Fruit fly (Drosophila melanogaster) whole organism, embryonic: Measurements from ENCODE around the gene MED27.

ENCODE experiments used
- Atf-2 ChIP-seq: fragments of 200-800 bp; sonication (Bioruptor generic); optimal IDR thresholded peaks from 2 replicates; lab custom pipeline; 2016; ENCODE audit warnings: missing biosample characterization, missing genetic modification characterization
- Bdp1 ChIP-seq: fragments of 200-800 bp; sonication (Bioruptor generic); optimal IDR thresholded peaks from 3 replicates; lab custom pipeline; 2016; ENCODE audit warnings: missing biosample characterization, missing genetic modification characterization
- Bgb ChIP-seq: fragments of 200-800 bp; sonication (Bioruptor generic); IDR thresholded peaks from 2 replicates; pipeline ENCODE4 v1.3.6; 2022; ENCODE audit warnings: missing biosample characterization, missing genetic modification characterization; ENCODE audit not compliant: partially characterized antibody
- CG10147 ChIP-seq: fragments of 200-800 bp; sonication (Bioruptor generic); optimal IDR thresholded peaks from 2 replicates; lab custom pipeline; 2019; ENCODE audit warnings: missing biosample characterization, mild to moderate bottlenecking, missing genetic modification characterization, moderate library complexity
- CG10565 ChIP-seq: fragments of 200-800 bp; sonication (Bioruptor generic); optimal IDR thresholded peaks from 3 replicates; lab custom pipeline; 2016; ENCODE audit warnings: missing biosample characterization, mild to moderate bottlenecking, missing genetic modification characterization
- CG11456 ChIP-seq: fragments of 200-800 bp; sonication (Bioruptor generic); IDR thresholded peaks from 3 replicates; pipeline ENCODE4 v1.3.6; 2022; ENCODE audit warnings: missing biosample characterization, missing genetic modification characterization
- CG11504 ChIP-seq: fragments of 200-800 bp; sonication (Bioruptor generic); optimal IDR thresholded peaks from 3 replicates; lab custom pipeline; 2019; ENCODE audit warnings: missing biosample characterization, mild to moderate bottlenecking, missing genetic modification characterization, moderate library complexity
- CG12659 ChIP-seq: fragments of 200-800 bp; sonication (Bioruptor generic); optimal IDR thresholded peaks from 3 replicates; lab custom pipeline; 2017; ENCODE audit warnings: mild to moderate bottlenecking, missing biosample characterization, missing genetic modification reagents, missing genetic modification characterization
- CG13424 ChIP-seq: fragments of 200-800 bp; sonication (Bioruptor generic); optimal IDR thresholded peaks from 2 replicates; lab custom pipeline; 2019; ENCODE audit warnings: missing biosample characterization, mild to moderate bottlenecking, missing genetic modification characterization, moderate library complexity
- CG14014 ChIP-seq: fragments of 200-800 bp; sonication (Bioruptor generic); IDR thresholded peaks from 2 replicates; pipeline ENCODE4 v1.3.6; 2022; ENCODE audit warnings: missing biosample characterization, missing genetic modification characterization
- CG1529 ChIP-seq: fragments of 200-800 bp; sonication (Bioruptor generic); optimal IDR thresholded peaks from 3 replicates; lab custom pipeline; 2018; ENCODE audit warnings: missing biosample characterization, missing genetic modification characterization
- CG16815 ChIP-seq: fragments of 200-800 bp; sonication (Bioruptor generic); optimal IDR thresholded peaks from 3 replicates; lab custom pipeline; 2017; ENCODE audit warnings: missing biosample characterization, mild to moderate bottlenecking, missing genetic modification characterization
- CG17328 ChIP-seq: fragments of 200-800 bp; sonication (Bioruptor generic); IDR thresholded peaks from 2 replicates; pipeline ENCODE4 v1.3.6; 2022; ENCODE audit warnings: missing biosample characterization, missing genetic modification characterization
- CG17385 ChIP-seq: fragments of 200-800 bp; sonication (Bioruptor generic); optimal IDR thresholded peaks from 3 replicates; lab custom pipeline; 2018; ENCODE audit warnings: missing biosample characterization, mild to moderate bottlenecking, missing genetic modification characterization
- CG17612 ChIP-seq: fragments of 200-800 bp; sonication (Bioruptor generic); IDR thresholded peaks from 2 replicates; pipeline ENCODE4 v1.3.6; 2022; ENCODE audit warnings: missing biosample characterization, missing genetic modification characterization
- CG1792 ChIP-seq: fragments of 200-800 bp; sonication (Bioruptor generic); optimal IDR thresholded peaks from 2 replicates; lab custom pipeline; 2016; ENCODE audit warnings: missing biosample characterization, missing genetic modification characterization
- CG18011 ChIP-seq: fragments of 200-800 bp; sonication (Bioruptor generic); optimal IDR thresholded peaks from 2 replicates; lab custom pipeline; 2017; ENCODE audit warnings: missing biosample characterization, missing genetic modification characterization, mild to moderate bottlenecking, moderate library complexity, missing genotype
- CG18262 ChIP-seq: fragments of 200-800 bp; optimal IDR thresholded peaks from 3 replicates; lab custom pipeline; 2019; ENCODE audit warnings: missing biosample characterization, mild to moderate bottlenecking, missing genetic modification characterization, moderate library complexity
- CG18476 ChIP-seq: fragments of 200-800 bp; sonication (Bioruptor generic); optimal IDR thresholded peaks from 2 replicates; lab custom pipeline; 2016; ENCODE audit warnings: missing biosample characterization, mild to moderate bottlenecking, missing genetic modification characterization
- CG2875 ChIP-seq: fragments of 200-800 bp; sonication (Bioruptor generic); optimal IDR thresholded peaks from 2 replicates; lab custom pipeline; 2017; ENCODE audit warnings: missing biosample characterization, mild to moderate bottlenecking, missing genetic modification characterization, missing genetic modification reagents
- CG3407 ChIP-seq: fragments of 200-800 bp; sonication (Bioruptor generic); optimal IDR thresholded peaks from 2 replicates; lab custom pipeline; 2018; ENCODE audit warnings: missing biosample characterization, mild to moderate bottlenecking, missing genetic modification characterization
- CG3847 ChIP-seq: fragments of 200-800 bp; sonication (Bioruptor generic); IDR thresholded peaks from 2 replicates; pipeline ENCODE4 v1.3.6; 2022; ENCODE audit warnings: missing biosample characterization, missing genetic modification characterization
- CG3995 ChIP-seq: fragments of 200-800 bp; sonication (Bioruptor generic); optimal IDR thresholded peaks from 3 replicates; lab custom pipeline; 2016; ENCODE audit warnings: missing biosample characterization, missing genetic modification characterization
- CG4328 ChIP-seq: fragments of 200-800 bp; sonication (Bioruptor generic); optimal IDR thresholded peaks from 3 replicates; lab custom pipeline; 2017; ENCODE audit warnings: missing biosample characterization, missing genetic modification reagents, missing genetic modification characterization
- CG7357 ChIP-seq: fragments of 200-800 bp; sonication (Bioruptor generic); IDR thresholded peaks from 3 replicates; pipeline ENCODE4 v1.3.6; 2022; ENCODE audit warnings: missing biosample characterization, missing genetic modification characterization
- CG8089 ChIP-seq: fragments of 200-800 bp; sonication (Bioruptor generic); optimal IDR thresholded peaks from 3 replicates; lab custom pipeline; 2016; ENCODE audit warnings: missing biosample characterization, missing genetic modification characterization
- CG8944 ChIP-seq: fragments of 200-800 bp; sonication (Bioruptor generic); optimal IDR thresholded peaks from 3 replicates; lab custom pipeline; 2016; ENCODE audit warnings: missing biosample characterization, missing genetic modification characterization
- CkIIα-i1 ChIP-seq: fragments of 200-800 bp; sonication (Bioruptor generic); IDR thresholded peaks from 2 replicates; pipeline ENCODE4 v1.3.6; 2022; ENCODE audit warnings: missing biosample characterization, missing genetic modification characterization
- D19B ChIP-seq: fragments of 200-800 bp; sonication (Bioruptor generic); optimal IDR thresholded peaks from 2 replicates; lab custom pipeline; 2017; ENCODE audit warnings: missing biosample characterization, mild to moderate bottlenecking, missing genetic modification characterization
- Ets65A ChIP-seq: fragments of 200-800 bp; sonication (Bioruptor generic); peaks from one replicate; lab custom pipeline; 2016; ENCODE audit warnings: missing biosample characterization, missing genetic modification characterization
- Fer2 ChIP-seq: fragments of 200-800 bp; sonication (Bioruptor generic); optimal IDR thresholded peaks from 2 replicates; lab custom pipeline; 2018; ENCODE audit warnings: missing biosample characterization, mild to moderate bottlenecking, missing genetic modification characterization, moderate library complexity
- Hand ChIP-seq: fragments of 200-800 bp; sonication (Bioruptor generic); optimal IDR thresholded peaks from 2 replicates; lab custom pipeline; 2017; ENCODE audit warnings: mild to moderate bottlenecking, missing biosample characterization, missing genetic modification reagents, missing genetic modification characterization
- Lim3 ChIP-seq: fragments of 200-800 bp; sonication (Bioruptor generic); IDR thresholded peaks from 2 replicates; pipeline ENCODE4 v1.3.6; 2022; ENCODE audit warnings: missing biosample characterization, missing genetic modification characterization
- Xbp1 ChIP-seq: fragments of 200-800 bp; sonication (Bioruptor generic); optimal IDR thresholded peaks from 3 replicates; lab custom pipeline; 2016; ENCODE audit warnings: missing biosample characterization, mild to moderate bottlenecking, missing genetic modification characterization
- abd-A ChIP-seq: fragments of 200-800 bp; sonication (Bioruptor generic); optimal IDR thresholded peaks from 3 replicates; lab custom pipeline; 2019; ENCODE audit warnings: missing biosample characterization, mild to moderate bottlenecking, missing genetic modification characterization, moderate library complexity
- ara ChIP-seq: fragments of 200-800 bp; sonication (Bioruptor generic); IDR thresholded peaks from 2 replicates; pipeline ENCODE4 v1.3.6; 2022; ENCODE audit warnings: missing biosample characterization, missing genetic modification characterization
- az2 ChIP-seq: fragments of 200-800 bp; sonication (Bioruptor generic); optimal IDR thresholded peaks from 3 replicates; lab custom pipeline; 2016; ENCODE audit warnings: missing biosample characterization, missing genetic modification characterization
- chif ChIP-seq, 2 experiments: fragments of 200-800 bp; sonication (Bioruptor generic); optimal IDR thresholded peaks; 3 replicates each; lab custom pipeline; 2016; ENCODE audit warnings: missing biosample characterization in 2 of 2, missing genetic modification characterization in 2 of 2
- ci ChIP-seq: fragments of 200-800 bp; sonication (Bioruptor generic); IDR thresholded peaks from 3 replicates; pipeline ENCODE4 v1.3.6; 2022; ENCODE audit warnings: missing biosample characterization, missing genetic modification characterization
- danr ChIP-seq: fragments of 200-800 bp; sonication (Bioruptor generic); IDR thresholded peaks from 2 replicates; pipeline ENCODE4 v1.3.6; 2022; ENCODE audit warnings: missing biosample characterization, missing genetic modification characterization
- dimm ChIP-seq: fragments of 200-800 bp; sonication (Bioruptor generic); IDR thresholded peaks from 2 replicates; pipeline ENCODE4 v1.3.6; 2022; ENCODE audit warnings: missing biosample characterization, missing genetic modification characterization
- fu2 ChIP-seq: fragments of 200-800 bp; sonication (Bioruptor generic); optimal IDR thresholded peaks from 2 replicates; lab custom pipeline; 2016; ENCODE audit warnings: missing biosample characterization, missing genetic modification characterization
- gce ChIP-seq: fragments of 200-800 bp; sonication (Bioruptor generic); IDR thresholded peaks from 3 replicates; pipeline ENCODE4 v1.3.6; 2022; ENCODE audit warnings: missing biosample characterization, missing genetic modification characterization
- gcm2 ChIP-seq: fragments of 200-800 bp; sonication (Bioruptor generic); optimal IDR thresholded peaks from 2 replicates; lab custom pipeline; 2016; ENCODE audit warnings: missing biosample characterization, missing genetic modification characterization
- grau ChIP-seq: fragments of 200-800 bp; optimal IDR thresholded peaks from 3 replicates; lab custom pipeline; 2019; ENCODE audit warnings: missing biosample characterization, mild to moderate bottlenecking, missing genetic modification characterization, moderate library complexity
- hb ChIP-seq: fragments of 200-800 bp; sonication (Bioruptor generic); IDR thresholded peaks from 3 replicates; pipeline ENCODE4 v1.3.6; 2022; ENCODE audit warnings: missing biosample characterization, missing genetic modification characterization; ENCODE audit not compliant: partially characterized antibody
- nerfin-2 ChIP-seq: fragments of 200-800 bp; sonication (Bioruptor generic); IDR thresholded peaks from 2 replicates; pipeline ENCODE4 v1.3.6; 2022; ENCODE audit warnings: missing biosample characterization, missing genetic modification characterization; ENCODE audit not compliant: partially characterized antibody
- row ChIP-seq: fragments of 200-800 bp; sonication (Bioruptor generic); IDR thresholded peaks from 3 replicates; pipeline ENCODE4 v1.3.6; 2022; ENCODE audit warnings: missing biosample characterization, missing genetic modification characterization
- sens ChIP-seq: fragments of 200-800 bp; sonication (Bioruptor generic); peaks from one replicate; lab custom pipeline; 2016; ENCODE audit warnings: missing biosample characterization, missing genetic modification characterization
- sim ChIP-seq: fragments of 200-800 bp; sonication (Bioruptor generic); IDR thresholded peaks from 2 replicates; pipeline ENCODE4 v1.3.6; 2022; ENCODE audit warnings: missing biosample characterization, missing genetic modification characterization
- tna ChIP-seq: fragments of 200-800 bp; sonication (Bioruptor generic); IDR thresholded peaks from 2 replicates; pipeline ENCODE4 v1.3.6; 2022; ENCODE audit warnings: missing biosample characterization, missing genetic modification characterization; ENCODE audit not compliant: partially characterized antibody

Gene MED27

dm6 chr3R:5654692-5655181, at the start of gene MED27, which contains the start of gene elm (continued):
- TF ChIP-seq Hand (peak; percentile 8), CkIIα-i1 (no peak; the same call in 1 of the 2 replicates), CG8944 (GFP tag; lab: Kevin White, UChicago) (peak; percentile 95), sens (GFP tag; lab: Kevin White, UChicago) (peak; percentile 99), CG8089 (GFP tag; lab: Kevin White, UChicago) (peak; percentile 83), chif (GFP tag; optimal IDR thresholded peaks at IDR 0.05; lab: Kevin White, UChicago) (peak; percentile 92 to 95), CG13424 (tag; lab: Kevin White, UChicago) (peak; percentile 95), CG3847 (GFP tag; lab: Robert Waterston, UW) (peak; percentile 96), nerfin-2 (GFP tag; lab: Robert Waterston, UW) (peak; percentile 88), Fer2 (tag; lab: Kevin White, UChicago) (peak; percentile 90), dimm (GFP tag; lab: Robert Waterston, UW) (peak; percentile 82), CG17612 (GFP tag; lab: Robert Waterston, UW) (peak; percentile 68; the same call in 1 of the 2 replicates), CG2875 (GFP tag; lab: Kevin White, UChicago) (peak; percentile 81), abd-A (no peak), row (GFP tag; lab: Robert Waterston, UW) (peak; percentile 99), CG3407 (GFP tag; lab: Kevin White, UChicago) (peak; percentile 78), Ets65A (GFP tag; lab: Kevin White, UChicago) (peak; percentile 100), CG11504 (peak; percentile 89), Bdp1 (peak; percentile 79), danr (GFP tag; lab: Robert Waterston, UW) (peak; percentile 92), CG18262 (tag; lab: Kevin White, UChicago) (peak; percentile 89), CG10565 (peak; percentile 38), CG18011 (peak; percentile 84), CG1792 (GFP tag; lab: Kevin White, UChicago) (peak; percentile 73), CG17328 (GFP tag; lab: Robert Waterston, UW) (peak; percentile 82), CG7357 (peak; percentile 87), CG10147 (GFP tag; lab: Kevin White, UChicago) (peak; percentile 93), ci (GFP tag; lab: Robert Waterston, UW) (peak; percentile 91), gce (GFP tag; lab: Robert Waterston, UW) (peak; percentile 78; the same call in 2 of the 3 replicates), D19B (GFP tag; lab: Kevin White, UChicago) (peak; percentile 72), ara (GFP tag; lab: Robert Waterston, UW) (peak; percentile 90), CG1529 (GFP tag; lab: Kevin White, UChicago) (peak; percentile 75), CG18476 (peak; percentile 92), CG11456 (GFP tag; lab: Robert Waterston, UW) (peak; percentile 94), hb (GFP tag; lab: Robert Waterston, UW) (peak; percentile 90), Atf-2 (GFP tag; lab: Kevin White, UChicago) (peak; percentile 92), CG17385 (peak; percentile 80), gcm2 (GFP tag; lab: Kevin White, UChicago) (peak; percentile 77), az2 (GFP tag; lab: Kevin White, UChicago) (peak; percentile 96), CG16815 (peak; percentile 94), CG3995 (GFP tag; lab: Kevin White, UChicago) (peak; percentile 66), fu2 (GFP tag; lab: Kevin White, UChicago) (peak; percentile 91), CG4328 (GFP tag; lab: Kevin White, UChicago) (peak; percentile 81), CG14014 (GFP tag; lab: Robert Waterston, UW) (peak; percentile 93), tna (GFP tag; lab: Robert Waterston, UW) (peak; percentile 65), Lim3 (peak; percentile 81), grau (peak; percentile 93), CG12659 (GFP tag; lab: Kevin White, UChicago) (peak; percentile 97), Bgb (peak; percentile 86), Xbp1 (GFP tag; lab: Kevin White, UChicago) (peak; percentile 98), sim (GFP tag; lab: Robert Waterston, UW) (peak; percentile 60; the same call in 1 of the 2 replicates)
